Fruit fly (Drosophila melanogaster) ovary, adult (tissue): ENCODE measurements around the gene CG4872.
A peak's percentile ranks its signal among the peaks of the same experiment; 100 is the strongest.

Experiments used
- CG17801 ChIP-seq: fragments of 200-800 bp; optimal IDR thresholded peaks from 2 replicates; lab custom pipeline; 2019; ENCODE audit warnings: missing biosample characterization, mild to moderate bottlenecking, missing genetic modification characterization, moderate library complexity; ENCODE audit not compliant: partially characterized antibody

CG4872 gene

dm6 chrX:16867622-16868021 is 13.5 kb upstream of the CG4872 start:
- no peak for TF ChIP-seq CG17801 (GFP tag; lab: Kevin White, UChicago)

dm6 chrX:16871808-16872207 is 9.3 kb upstream of the CG4872 start:
- TF ChIP-seq CG17801 (GFP tag; lab: Kevin White, UChicago) = no peak

- no peak for TF ChIP-seq CG17801 (GFP tag; lab: Kevin White, UChicago)
Measured at dm6 chrX:16873053-16873452, 8.1 kb upstream of the CG4872 start.

- TF ChIP-seq CG17801 (GFP tag; lab: Kevin White, UChicago) = no peak
Measured at dm6 chrX:16874671-16875070, 6.5 kb upstream of the CG4872 start.

- no peak for TF ChIP-seq CG17801 (GFP tag; lab: Kevin White, UChicago)
Measured at dm6 chrX:16876425-16876824, 4.7 kb upstream of the CG4872 start, which contains the start of gene CG13003. Gene CG13003, minus strand, starts transcription at chrX:16876544.

dm6 chrX:16880013-16880412 is 1.1 kb upstream of the CG4872 start:
- TF ChIP-seq CG17801 (GFP tag; lab: Kevin White, UChicago) = no peak

- TF ChIP-seq CG17801 (GFP tag; lab: Kevin White, UChicago) = peak; percentile 25
Measured at dm6 chrX:16884280-16884679, 3.1 kb downstream of the CG4872 start, which contains the start of the genes Nprl2 and Polr3I. Gene Nprl2, minus strand, starts transcription at chrX:16884365. Gene Polr3I, plus strand, starts transcription at chrX:16884581.

dm6 chrX:16886551-16886950 is 5.4 kb downstream of the CG4872 start, which contains the start of the genes DENR and CG4880:
Gene DENR, minus strand, starts transcription at chrX:16886560.
Gene CG4880, plus strand, starts transcription at chrX:16886818.
- no peak for TF ChIP-seq CG17801 (GFP tag; lab: Kevin White, UChicago)

dm6 chrX:16889510-16889909 is 8.4 kb downstream of the CG4872 start, which contains the start of gene CG13002:
Gene CG13002, plus strand, starts transcription at chrX:16889810.
- no peak for TF ChIP-seq CG17801 (GFP tag; lab: Kevin White, UChicago)

dm6 chrX:16890599-16890998 is 9.5 kb downstream of the CG4872 start:
- peak; percentile 48 for TF ChIP-seq CG17801 (GFP tag; lab: Kevin White, UChicago)

- peak; percentile 19 for TF ChIP-seq CG17801 (GFP tag; lab: Kevin White, UChicago)
Measured at dm6 chrX:16893034-16893433, 11.9 kb downstream of the CG4872 start.

- no peak for TF ChIP-seq CG17801 (GFP tag; lab: Kevin White, UChicago)
Measured at dm6 chrX:16897087-16897486, 15.9 kb downstream of the CG4872 start, which contains the start of gene CG33252. Gene CG33252, minus strand, starts transcription at chrX:16897187.

- TF ChIP-seq CG17801 (GFP tag; lab: Kevin White, UChicago) = no peak
Measured at dm6 chrX:16900283-16900682, 19.1 kb downstream of the CG4872 start.

dm6 chrX:16902435-16902834 is 21.3 kb downstream of the CG4872 start:
- no peak for TF ChIP-seq CG17801 (GFP tag; lab: Kevin White, UChicago)

dm6 chrX:16906065-16906464 is 24.9 kb downstream of the CG4872 start:
- TF ChIP-seq CG17801 (GFP tag; lab: Kevin White, UChicago) = no peak

- no peak for TF ChIP-seq CG17801 (GFP tag; lab: Kevin White, UChicago)
Measured at dm6 chrX:16907009-16907408, 25.9 kb downstream of the CG4872 start.

- no peak for TF ChIP-seq CG17801 (GFP tag; lab: Kevin White, UChicago)
Measured at dm6 chrX:16907675-16908074, 26.5 kb downstream of the CG4872 start.
